Worm (Caenorhabditis elegans) whole organism, late embryonic: ENCODE measurements around the gene gfl-1.

Experiments used
- C08G9.2 ChIP-seq: sonication (generic microtip); optimal IDR thresholded peaks from 2 replicates; lab custom pipeline; 2016; ENCODE audit warnings: mild to moderate bottlenecking, missing genetic modification characterization, moderate library complexity, missing compliant biosample characterization
- C38D4.7 ChIP-seq: fragments of 200-800 bp; sonication (Bioruptor generic); optimal IDR thresholded peaks from 2 replicates; lab custom pipeline; 2018; ENCODE audit warnings: mild to moderate bottlenecking, missing genetic modification characterization, moderate library complexity, missing compliant biosample characterization
- F13H6.1 ChIP-seq: sonication (generic microtip); optimal IDR thresholded peaks from 2 replicates; lab custom pipeline; 2016; ENCODE audit warnings: missing genetic modification characterization, missing compliant biosample characterization
- K02D7.2 ChIP-seq: sonication (generic microtip); optimal IDR thresholded peaks from 2 replicates; lab custom pipeline; 2017; ENCODE audit warnings: mild to moderate bottlenecking, missing genetic modification characterization, missing compliant biosample characterization
- K09A11.1 ChIP-seq: sonication (generic microtip); optimal IDR thresholded peaks from 2 replicates; lab custom pipeline; 2017; ENCODE audit warnings: antibody characterized with exemption, mild to moderate bottlenecking, missing genetic modification characterization, missing compliant biosample characterization; ENCODE audit not compliant: insufficient read depth
- ceh-18 ChIP-seq: sonication (generic microtip); optimal IDR thresholded peaks from 2 replicates; lab custom pipeline; 2016; ENCODE audit warnings: missing genetic modification characterization, missing compliant biosample characterization
- ceh-19 ChIP-seq: fragments of 200-800 bp; sonication (Bioruptor generic); optimal IDR thresholded peaks from 2 replicates; lab custom pipeline; 2018; ENCODE audit warnings: mild to moderate bottlenecking, missing genetic modification characterization, missing compliant biosample characterization
- ceh-2 ChIP-seq: sonication (generic microtip); optimal IDR thresholded peaks from 2 replicates; lab custom pipeline; 2016; ENCODE audit warnings: missing genotype, missing genetic modification characterization, missing compliant biosample characterization
- ceh-30 ChIP-seq: fragments of 150-350 bp; optimal IDR thresholded peaks from 2 replicates; lab custom pipeline; 2014; ENCODE audit warnings: missing biosample characterization, missing genetic modification characterization
- ceh-45 ChIP-seq: fragments of 200-800 bp; sonication (Bioruptor generic); IDR thresholded peaks from 2 replicates; pipeline ENCODE4 v1.3.6; 2022; ENCODE audit warnings: missing genetic modification reagents, missing genetic modification characterization, missing compliant biosample characterization
- ceh-48 ChIP-seq: sonication (generic microtip); optimal IDR thresholded peaks from 2 replicates; lab custom pipeline; 2016; ENCODE audit warnings: missing genetic modification characterization, inconsistent platforms, missing compliant biosample characterization
- ceh-6 ChIP-seq: fragments of 200-800 bp; sonication (Bioruptor generic); optimal IDR thresholded peaks from 2 replicates; lab custom pipeline; 2018; ENCODE audit warnings: mild to moderate bottlenecking, missing genetic modification characterization, missing compliant biosample characterization
- che-1 ChIP-seq: sonication (generic microtip); optimal IDR thresholded peaks from 2 replicates; lab custom pipeline; 2016; ENCODE audit warnings: mild to moderate bottlenecking, missing genetic modification characterization, missing compliant biosample characterization
- dmd-4 ChIP-seq: sonication (generic microtip); optimal IDR thresholded peaks from 2 replicates; lab custom pipeline; 2016; ENCODE audit warnings: borderline replicate concordance, missing genetic modification characterization, missing compliant biosample characterization
- elt-4 ChIP-seq: sonication (generic microtip); optimal IDR thresholded peaks from 2 replicates; lab custom pipeline; 2016; ENCODE audit warnings: missing genetic modification characterization, missing compliant biosample characterization
- ets-4 ChIP-seq: sonication (generic microtip); optimal IDR thresholded peaks from 2 replicates; lab custom pipeline; 2016; ENCODE audit warnings: missing genetic modification characterization, missing compliant biosample characterization
- fkh-10 ChIP-seq: fragments of 150-350 bp; optimal IDR thresholded peaks from 2 replicates; lab custom pipeline; 2014; ENCODE audit warnings: missing biosample characterization, missing genetic modification reagents, missing genetic modification characterization
- hlh-30 ChIP-seq: sonication (generic microtip); optimal IDR thresholded peaks from 2 replicates; lab custom pipeline; 2017; ENCODE audit warnings: antibody characterized with exemption, missing genetic modification characterization, missing compliant biosample characterization; ENCODE audit not compliant: insufficient read depth
- hlh-6 ChIP-seq: sonication (generic microtip); optimal IDR thresholded peaks from 2 replicates; lab custom pipeline; 2016; ENCODE audit warnings: missing genotype, missing genetic modification characterization, missing compliant biosample characterization
- hlh-8 ChIP-seq: sonication (generic microtip); optimal IDR thresholded peaks from 2 replicates; lab custom pipeline; 2016; ENCODE audit warnings: missing genotype, missing genetic modification characterization, missing compliant biosample characterization
- lim-6 ChIP-seq: sonication (generic microtip); optimal IDR thresholded peaks from 2 replicates; lab custom pipeline; 2016; ENCODE audit warnings: missing genetic modification characterization, missing compliant biosample characterization
- madf-2 ChIP-seq: sonication (generic microtip); optimal IDR thresholded peaks from 2 replicates; lab custom pipeline; 2017; ENCODE audit warnings: missing genetic modification characterization, missing compliant biosample characterization
- nhr-232 ChIP-seq: sonication (generic microtip); optimal IDR thresholded peaks from 2 replicates; lab custom pipeline; 2016; ENCODE audit warnings: missing genetic modification characterization, missing compliant biosample characterization
- npax-4 ChIP-seq: sonication (generic microtip); optimal IDR thresholded peaks from 2 replicates; lab custom pipeline; 2016; ENCODE audit warnings: missing genetic modification characterization, missing compliant biosample characterization
- odd-2 ChIP-seq: sonication (generic microtip); optimal IDR thresholded peaks from 2 replicates; lab custom pipeline; 2017; ENCODE audit warnings: antibody characterized with exemption, mild to moderate bottlenecking, missing genetic modification characterization, missing compliant biosample characterization
- pat-9 ChIP-seq: fragments of 200-800 bp; sonication (Bioruptor generic); optimal IDR thresholded peaks from 2 replicates; lab custom pipeline; 2018; ENCODE audit warnings: mild to moderate bottlenecking, missing genetic modification characterization, moderate library complexity, missing compliant biosample characterization
- pha-4 ChIP-seq: fragments of 150-350 bp; optimal IDR thresholded peaks from 2 replicates; lab custom pipeline; 2018; ENCODE audit warnings: missing biosample characterization, missing genetic modification reagents, missing genetic modification characterization
- pqm-1 ChIP-seq: sonication (generic microtip); optimal IDR thresholded peaks from 2 replicates; lab custom pipeline; 2016; ENCODE audit warnings: missing genetic modification characterization, missing compliant biosample characterization
- sdc-2 ChIP-seq: sonication (generic microtip); optimal IDR thresholded peaks from 2 replicates; lab custom pipeline; 2016; ENCODE audit warnings: missing genotype, missing genetic modification characterization, missing compliant biosample characterization
- sox-2 ChIP-seq: fragments of 200-800 bp; sonication (Bioruptor generic); IDR thresholded peaks from 2 replicates; pipeline ENCODE4 v1.3.6; 2022; ENCODE audit warnings: missing genetic modification reagents, missing genetic modification characterization, missing compliant biosample characterization
- syd-9 ChIP-seq: sonication (generic microtip); optimal IDR thresholded peaks from 2 replicates; lab custom pipeline; 2016; ENCODE audit warnings: mild to moderate bottlenecking, missing genetic modification characterization, moderate library complexity, missing compliant biosample characterization
- ttx-3 ChIP-seq: sonication (generic microtip); optimal IDR thresholded peaks from 2 replicates; lab custom pipeline; 2016; ENCODE audit warnings: missing genetic modification reagents, missing genetic modification characterization, missing compliant biosample characterization
- unc-3 ChIP-seq, 2 experiments: fragments of 200-800 bp in 1 of 2; sonication (Bioruptor generic) in 1 of 2; sonication (generic microtip) in 1 of 2; conservative IDR thresholded peaks in 1 of 2; optimal IDR thresholded peaks in 1 of 2; 2 replicates each; pipeline versions ENCODE4 v1.3.6 to Lab custom; 2016 to 2022; ENCODE audit warnings: missing compliant biosample characterization in 2 of 2, missing genetic modification characterization in 2 of 2, missing genetic modification reagents in 1 of 2
- unc-42 ChIP-seq: sonication (generic microtip); optimal IDR thresholded peaks from 2 replicates; lab custom pipeline; 2016; ENCODE audit warnings: missing genotype, missing genetic modification characterization, missing compliant biosample characterization
- unc-55 ChIP-seq: sonication (generic microtip); optimal IDR thresholded peaks from 2 replicates; lab custom pipeline; 2017; ENCODE audit warnings: missing biosample characterization, missing genetic modification reagents, missing genetic modification characterization
- unc-86 ChIP-seq: sonication (generic microtip); optimal IDR thresholded peaks from 2 replicates; lab custom pipeline; 2016; ENCODE audit warnings: missing genetic modification characterization, missing compliant biosample characterization

Gene gfl-1

ce11 chrIV:11474067-11474466, 47.0 kb upstream of the gfl-1 start (continued):
- TF ChIP-seq sdc-2 (tag; lab: Kevin White, UChicago), result peak; percentile 84
- peak; percentile 94 for TF ChIP-seq hlh-6 (tag; lab: Kevin White, UChicago)
- TF ChIP-seq sox-2 (GFP tag; lab: Robert Waterston, UW), result peak; percentile 93
- peak; percentile 88 for TF ChIP-seq ceh-18 (tag; lab: Kevin White, UChicago)
- TF ChIP-seq C38D4.7 (GFP tag; lab: Kevin White, UChicago), result peak; percentile 92
- TF ChIP-seq F13H6.1 (tag; lab: Kevin White, UChicago), result peak; percentile 92
- peak; percentile 93 for TF ChIP-seq unc-3 (GFP tag; conservative IDR thresholded peaks at IDR 0.05; lab: Robert Waterston, UW)
- peak; percentile 88 for TF ChIP-seq unc-3 (tag; optimal IDR thresholded peaks at IDR 0.05; lab: Kevin White, UChicago)
- TF ChIP-seq ceh-6, result peak; percentile 93
- TF ChIP-seq ceh-2 (tag; lab: Kevin White, UChicago), result peak; percentile 90
- TF ChIP-seq ceh-45, result peak; percentile 91
- TF ChIP-seq odd-2 (tag; lab: Kevin White, UChicago), result peak; percentile 38
- peak; percentile 93 for TF ChIP-seq syd-9 (tag; lab: Kevin White, UChicago)
- peak; percentile 83 for TF ChIP-seq C08G9.2 (tag; lab: Kevin White, UChicago)
- TF ChIP-seq npax-4, result peak; percentile 87
- TF ChIP-seq unc-55 (GFP tag; lab: Kevin White, UChicago), result no peak
- peak; percentile 87 for TF ChIP-seq ceh-48 (tag; lab: Kevin White, UChicago)
- TF ChIP-seq pha-4 (tag; lab: Kevin White, UChicago), result no peak
- TF ChIP-seq elt-4, result peak; percentile 95
- peak; percentile 81 for TF ChIP-seq hlh-8 (tag; lab: Kevin White, UChicago)
- TF ChIP-seq unc-86 (tag; lab: Kevin White, UChicago), result peak; percentile 96
- peak; percentile 77 for TF ChIP-seq ceh-30
- peak; percentile 95 for TF ChIP-seq ceh-19 (GFP tag; lab: Kevin White, UChicago)
- TF ChIP-seq hlh-30 (tag; lab: Kevin White, UChicago), result peak; percentile 55
- TF ChIP-seq pqm-1 (tag; lab: Kevin White, UChicago), result peak; percentile 96
- peak; percentile 55 for TF ChIP-seq K09A11.1 (tag; lab: Kevin White, UChicago)
- TF ChIP-seq unc-42 (tag; lab: Kevin White, UChicago), result peak; percentile 19
- TF ChIP-seq ttx-3 (tag; lab: Kevin White, UChicago), result peak; percentile 94
- peak; percentile 94 for TF ChIP-seq che-1
- peak; percentile 96 for TF ChIP-seq pat-9
- TF ChIP-seq fkh-10 (GFP tag; lab: Kevin White, UChicago), result peak; percentile 75
- peak; percentile 79 for TF ChIP-seq ets-4 (tag; lab: Kevin White, UChicago)
- TF ChIP-seq dmd-4 (tag; lab: Kevin White, UChicago), result peak; percentile 93

DNA sequence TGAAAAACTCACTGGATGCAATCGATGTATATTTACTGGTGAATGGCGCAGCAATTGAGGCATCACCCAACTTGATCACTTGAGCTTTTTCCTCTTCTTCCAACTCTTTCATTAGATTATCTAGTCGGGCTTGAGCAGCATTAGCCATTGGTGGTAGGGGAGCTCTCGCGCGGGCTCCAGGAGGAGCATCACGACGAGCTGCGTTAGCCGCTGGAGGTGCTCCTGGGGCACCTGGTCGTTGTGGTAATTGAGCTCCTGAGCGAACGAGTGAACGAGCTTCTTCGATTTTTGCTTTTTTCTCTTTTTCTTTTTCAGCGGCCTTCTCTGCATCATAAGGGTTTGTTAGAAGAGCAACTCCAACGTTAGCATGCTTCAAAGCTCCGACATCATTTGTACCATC, 46.0 kb upstream of the gfl-1 start:
- no peak for TF ChIP-seq lim-6 (tag; lab: Kevin White, UChicago)
- TF ChIP-seq K02D7.2 (tag; lab: Kevin White, UChicago), result no peak
- no peak for TF ChIP-seq unc-42 (tag; lab: Kevin White, UChicago)
- TF ChIP-seq, all 69 proteins: peak for 0

DNA sequence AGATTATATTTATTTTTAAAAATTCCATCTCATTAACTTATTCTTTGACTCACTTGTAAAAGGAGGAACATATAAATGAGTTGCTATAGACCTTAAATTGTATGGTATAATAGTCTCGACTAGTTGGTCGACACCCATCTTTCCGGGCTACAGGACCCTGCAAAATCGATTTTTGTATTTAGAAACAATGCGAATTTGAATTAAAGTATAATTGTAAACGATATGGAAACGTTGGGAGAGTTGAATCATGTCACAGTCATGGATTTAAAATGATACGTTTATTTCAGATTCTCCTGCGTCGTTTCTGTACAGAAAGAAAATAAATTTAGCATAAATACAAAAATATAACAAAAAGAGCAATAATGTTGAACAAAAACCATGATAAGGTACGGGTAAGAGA, 42.0 kb upstream of the gfl-1 start, which contains the start of gene catp-8:
catp-8 (minus strand) TSS at position 157 of the 400 bp plus-strand sequence.
- no peak for TF ChIP-seq madf-2 (tag; lab: Kevin White, UChicago)
- TF ChIP-seq nhr-232 (tag; lab: Kevin White, UChicago), result no peak
- TF ChIP-seq C38D4.7 (GFP tag; lab: Kevin White, UChicago), result no peak
